Worm (Caenorhabditis elegans) whole organism, mixed stage, embryonic: ENCODE results near the gene srw-17.

Experiments
- elt-1 ChIP-seq: sonication (generic microtip); optimal IDR thresholded peaks from 2 replicates; lab custom pipeline; 2017; ENCODE audit warnings: missing genetic modification characterization, mild to moderate bottlenecking, missing compliant biosample characterization, antibody characterized with exemption, moderate library complexity, borderline replicate concordance; ENCODE audit not compliant: insufficient read depth
- lin-13 ChIP-seq: fragments of 150-350 bp; optimal IDR thresholded peaks from 2 replicates; lab custom pipeline; 2014; ENCODE audit warnings: missing biosample characterization, missing genetic modification characterization
- lsy-2 ChIP-seq: fragments of 150-350 bp; optimal IDR thresholded peaks from 2 replicates; lab custom pipeline; 2014; ENCODE audit warnings: missing biosample characterization, missing genetic modification characterization
- mep-1 ChIP-seq: fragments of 150-350 bp; optimal IDR thresholded peaks from 2 replicates; lab custom pipeline; 2017; ENCODE audit warnings: missing biosample characterization, missing genetic modification reagents, missing genetic modification characterization, inconsistent platforms
- nhr-12 ChIP-seq: fragments of 150-350 bp; optimal IDR thresholded peaks from 2 replicates; lab custom pipeline; 2014; ENCODE audit warnings: missing biosample characterization, missing genetic modification characterization
- nhr-2 ChIP-seq: fragments of 150-350 bp; optimal IDR thresholded peaks from 2 replicates; lab custom pipeline; 2014; ENCODE audit warnings: missing biosample characterization, missing genetic modification characterization
- nhr-28 ChIP-seq: fragments of 150-350 bp; optimal IDR thresholded peaks from 2 replicates; lab custom pipeline; 2014; ENCODE audit warnings: missing biosample characterization, missing genetic modification characterization
- sptf-1 ChIP-seq: sonication (generic microtip); optimal IDR thresholded peaks from 2 replicates; lab custom pipeline; 2017; ENCODE audit warnings: mild to moderate bottlenecking, missing genetic modification characterization, moderate library complexity, missing compliant biosample characterization
- unc-39 ChIP-seq: fragments of 150-350 bp; optimal IDR thresholded peaks from 2 replicates; lab custom pipeline; 2014; ENCODE audit warnings: missing biosample characterization, missing genetic modification characterization

- TF ChIP-seq sptf-1 (no peak), nhr-28 (tag; lab: Kevin White, UChicago) (no peak), lin-13 (tag; lab: Kevin White, UChicago) (no peak), mep-1 (no peak), lsy-2 (no peak), nhr-12 (tag; lab: Kevin White, UChicago) (no peak), unc-39 (tag; lab: Kevin White, UChicago) (no peak), elt-1 (tag; lab: Kevin White, UChicago) (no peak), nhr-2 (no peak)
These were observed 46.6 kb upstream of the srw-17 start for ce11 chrV:15323417-15323816.
